Fruit fly (Drosophila melanogaster) whole organism: ENCODE measurements around the gene Prestin.

Experiments
- psq ChIP-seq: fragments of >200 bp; optimal IDR thresholded peaks from 2 replicates; lab custom pipeline; 2017
- usp ChIP-seq: fragments of >200 bp; optimal IDR thresholded peaks from 2 replicates; lab custom pipeline; 2017; ENCODE audit warnings: missing biosample characterization, missing genetic modification characterization, mixed read lengths

DNA sequence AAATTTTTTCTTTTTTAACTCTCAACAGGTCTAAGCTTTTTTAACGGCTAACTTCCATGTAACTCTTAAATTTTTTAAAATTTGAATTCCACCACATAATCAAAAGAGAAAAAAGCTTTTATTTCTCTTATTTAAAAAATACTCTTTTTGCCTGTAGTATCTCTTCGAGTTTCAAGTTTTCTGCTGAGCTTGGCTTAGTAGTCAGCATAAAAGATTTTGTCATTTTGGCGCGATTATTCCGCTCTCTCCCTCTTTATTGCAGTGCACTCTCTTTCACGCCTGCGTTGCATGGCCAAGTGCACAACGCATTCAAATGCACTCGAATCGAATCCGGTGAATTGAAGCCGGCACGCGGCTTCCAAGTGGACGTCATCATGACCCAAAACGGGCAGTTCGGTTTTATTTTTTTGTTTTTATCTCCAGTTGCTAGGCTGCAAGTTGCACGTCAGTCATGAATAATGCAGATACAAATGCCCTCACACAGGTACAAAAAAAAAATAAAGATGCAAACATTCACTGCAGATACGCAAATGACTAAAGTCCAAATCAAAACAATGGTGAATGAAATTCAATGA is 6.4 kb upstream of the Prestin start:
- no peak for TF ChIP-seq usp (GFP tag; lab: Kevin White, UChicago)
- no peak for TF ChIP-seq psq (lab: Kevin White, UChicago)
